Fruit fly (Drosophila melanogaster) whole organism, adult: ENCODE results near the gene natalisin.

Experiments used
- CG11617 ChIP-seq: fragments of 200-800 bp; sonication (Bioruptor generic); optimal IDR thresholded peaks from 2 replicates; lab custom pipeline; 2017; ENCODE audit warnings: mild to moderate bottlenecking, missing biosample characterization, missing genetic modification reagents, missing genetic modification characterization
- CG12768 ChIP-seq: fragments of 200-800 bp; sonication (Bioruptor generic); optimal IDR thresholded peaks from 2 replicates; lab custom pipeline; 2017; ENCODE audit warnings: missing biosample characterization, missing genetic modification characterization, mild to moderate bottlenecking, moderate library complexity, missing genetic modification reagents
- CG14711 ChIP-seq: fragments of 200-800 bp; sonication (Bioruptor generic); optimal IDR thresholded peaks from 2 replicates; lab custom pipeline; 2018; ENCODE audit warnings: missing biosample characterization, mild to moderate bottlenecking, missing genetic modification characterization, moderate library complexity
- CG1620 ChIP-seq: fragments of 200-800 bp; sonication (Bioruptor generic); optimal IDR thresholded peaks from 2 replicates; lab custom pipeline; 2016; ENCODE audit warnings: missing biosample characterization, missing genetic modification characterization
- CG7045 ChIP-seq: fragments of 200-800 bp; sonication (Bioruptor generic); optimal IDR thresholded peaks from 2 replicates; lab custom pipeline; 2017; ENCODE audit warnings: missing biosample characterization, mild to moderate bottlenecking, missing genetic modification characterization
- CG7101 ChIP-seq: fragments of 200-800 bp; sonication (Bioruptor generic); optimal IDR thresholded peaks from 2 replicates; lab custom pipeline; 2018; ENCODE audit warnings: missing biosample characterization, mild to moderate bottlenecking, missing genetic modification characterization, moderate library complexity
- Clk ChIP-seq: fragments of 200-800 bp; sonication (Bioruptor generic); optimal IDR thresholded peaks from 2 replicates; lab custom pipeline; 2017; ENCODE audit warnings: missing biosample characterization, missing genetic modification characterization
- Hr96 ChIP-seq: fragments of 200-800 bp; sonication (Bioruptor generic); optimal IDR thresholded peaks from 2 replicates; lab custom pipeline; 2016; ENCODE audit warnings: missing biosample characterization, missing genetic modification characterization
- Mnt ChIP-seq: fragments of 200-800 bp; sonication (Bioruptor generic); optimal IDR thresholded peaks from 2 replicates; lab custom pipeline; 2016; ENCODE audit warnings: missing biosample characterization, mild to moderate bottlenecking, missing genetic modification characterization
- bab1 ChIP-seq: fragments of 200-800 bp; sonication (Bioruptor generic); optimal IDR thresholded peaks from 3 replicates; lab custom pipeline; 2019; ENCODE audit warnings: missing biosample characterization, mild to moderate bottlenecking, missing genetic modification characterization, moderate library complexity
- cic ChIP-seq: fragments of 200-800 bp; sonication (Bioruptor generic); optimal IDR thresholded peaks from 2 replicates; lab custom pipeline; 2017; ENCODE audit warnings: missing biosample characterization, mild to moderate bottlenecking, missing genetic modification characterization, moderate library complexity
- kay ChIP-seq: fragments of 200-800 bp; sonication (Bioruptor generic); peaks from one replicate; lab custom pipeline; 2016; ENCODE audit warnings: missing biosample characterization, missing genetic modification characterization, borderline replicate concordance
- ovo ChIP-seq: fragments of 200-800 bp; sonication (Bioruptor generic); optimal IDR thresholded peaks from 2 replicates; lab custom pipeline; 2016; ENCODE audit warnings: missing biosample characterization, missing genetic modification characterization
- pad ChIP-seq: fragments of 200-800 bp; sonication (Bioruptor generic); optimal IDR thresholded peaks from 3 replicates; lab custom pipeline; 2017; ENCODE audit warnings: missing biosample characterization, missing genetic modification characterization, mild to moderate bottlenecking, moderate library complexity, missing genetic modification reagents

- TF ChIP-seq CG1620 (GFP tag; lab: Kevin White, UChicago) (no peak), bab1 (GFP tag; lab: Kevin White, UChicago) (no peak), CG7045 (GFP tag; lab: Kevin White, UChicago) (no peak), Mnt (GFP tag; lab: Kevin White, UChicago) (no peak), Clk (GFP tag; lab: Kevin White, UChicago) (no peak), CG11617 (GFP tag; lab: Kevin White, UChicago) (no peak), CG14711 (tag; lab: Kevin White, UChicago) (no peak), pad (GFP tag; lab: Kevin White, UChicago) (no peak), CG7101 (tag; lab: Kevin White, UChicago) (no peak), ovo (GFP tag; lab: Kevin White, UChicago) (no peak), cic (no peak), kay (GFP tag; lab: Kevin White, UChicago) (no peak), CG12768 (GFP tag; lab: Kevin White, UChicago) (no peak), Hr96 (GFP tag; lab: Kevin White, UChicago) (no peak)
Measured at dm6 chr3R:14414900-14415299, 3.5 kb upstream of the natalisin start.
